Worm (Caenorhabditis elegans) whole organism, mixed stage, embryonic: ENCODE measurements around the gene F41G3.19.

ENCODE experiments used
- ceh-39 ChIP-seq: fragments of 150-350 bp; optimal IDR thresholded peaks from 2 replicates; lab custom pipeline; 2014; ENCODE audit warnings: missing biosample characterization, missing genetic modification characterization
- ceh-43 ChIP-seq: fragments of 200-800 bp; sonication (Bioruptor generic); optimal IDR thresholded peaks from 2 replicates; lab custom pipeline; 2018; ENCODE audit warnings: mild to moderate bottlenecking, missing genetic modification characterization, moderate library complexity, missing compliant biosample characterization
- ces-1 ChIP-seq: fragments of 150-350 bp; optimal IDR thresholded peaks from 2 replicates; lab custom pipeline; 2014; ENCODE audit warnings: missing biosample characterization, missing genetic modification reagents, missing genetic modification characterization
- elt-3 ChIP-seq: fragments of 150-350 bp; optimal IDR thresholded peaks from 2 replicates; lab custom pipeline; 2014; ENCODE audit warnings: missing biosample characterization, missing genetic modification characterization
- lin-13 ChIP-seq: fragments of 150-350 bp; optimal IDR thresholded peaks from 2 replicates; lab custom pipeline; 2014; ENCODE audit warnings: missing biosample characterization, missing genetic modification characterization
- lsy-2 ChIP-seq: fragments of 150-350 bp; optimal IDR thresholded peaks from 2 replicates; lab custom pipeline; 2014; ENCODE audit warnings: missing biosample characterization, missing genetic modification characterization
- mep-1 ChIP-seq: fragments of 150-350 bp; optimal IDR thresholded peaks from 2 replicates; lab custom pipeline; 2017; ENCODE audit warnings: missing biosample characterization, missing genetic modification reagents, missing genetic modification characterization, inconsistent platforms
- nhr-237 ChIP-seq: fragments of 150-350 bp; optimal IDR thresholded peaks from 2 replicates; lab custom pipeline; 2014; ENCODE audit warnings: missing biosample characterization, missing genetic modification characterization
- nhr-28 ChIP-seq: fragments of 150-350 bp; optimal IDR thresholded peaks from 2 replicates; lab custom pipeline; 2014; ENCODE audit warnings: missing biosample characterization, missing genetic modification characterization
- pha-4 ChIP-seq: fragments of 150-350 bp; optimal IDR thresholded peaks from 2 replicates; lab custom pipeline; 2018; ENCODE audit warnings: missing biosample characterization, missing genetic modification reagents, missing genetic modification characterization
- snpc-4 ChIP-seq: fragments of 150-350 bp; optimal IDR thresholded peaks from 2 replicates; lab custom pipeline; 2014; ENCODE audit warnings: missing biosample characterization, missing genetic modification characterization
- unc-62 ChIP-seq: fragments of 150-350 bp; optimal IDR thresholded peaks from 2 replicates; lab custom pipeline; 2014; ENCODE audit warnings: missing biosample characterization, missing genetic modification reagents, missing genetic modification characterization

DNA sequence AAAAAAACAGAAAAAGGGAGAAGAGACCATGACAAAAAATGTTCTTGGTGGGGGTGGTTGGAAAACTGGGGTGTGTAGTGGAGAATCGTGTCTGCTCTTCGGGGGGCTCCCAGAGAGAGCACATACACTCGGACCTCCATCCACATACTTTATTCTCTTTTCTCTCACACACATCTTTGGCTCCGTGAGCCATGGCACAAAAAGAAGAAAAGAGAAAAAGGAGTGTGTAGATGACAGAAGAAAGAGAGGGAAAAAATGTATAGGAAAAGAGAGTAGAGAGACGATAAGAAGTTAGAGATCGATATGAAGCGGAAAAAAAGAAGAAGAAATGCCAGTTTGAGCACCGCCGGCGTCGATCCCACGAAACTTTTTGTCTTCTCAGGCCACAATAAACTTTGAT is 42.9 kb downstream of the F41G3.19 start:
- TF ChIP-seq ceh-43 (GFP tag; lab: Kevin White, UChicago), result no peak
- peak; percentile 21 for TF ChIP-seq unc-62 (GFP tag; lab: Kevin White, UChicago)
- no peak for TF ChIP-seq pha-4 (tag; lab: Kevin White, UChicago)
- TF ChIP-seq ces-1 (GFP tag; lab: Kevin White, UChicago), result no peak
- TF ChIP-seq nhr-28 (tag; lab: Kevin White, UChicago), result no peak
- TF ChIP-seq nhr-237 (tag; lab: Kevin White, UChicago), result no peak
- TF ChIP-seq snpc-4 (tag; lab: Kevin White, UChicago), result no peak
- TF ChIP-seq lin-13 (tag; lab: Kevin White, UChicago), result no peak
- TF ChIP-seq elt-3 (tag; lab: Kevin White, UChicago), result no peak
- TF ChIP-seq ceh-39 (tag; lab: Kevin White, UChicago), result no peak
- no peak for TF ChIP-seq mep-1 (tag; lab: Kevin White, UChicago)
- TF ChIP-seq lsy-2 (tag; lab: Kevin White, UChicago), result no peak
